Worm (Caenorhabditis elegans) whole organism, L4 larva: Measurements from ENCODE around the gene K01A12.2.

Source experiments
- F10B5.3 ChIP-seq: sonication (generic microtip); optimal IDR thresholded peaks from 2 replicates; lab custom pipeline; 2016; ENCODE audit warnings: mild to moderate bottlenecking, missing genetic modification characterization, missing compliant biosample characterization
- F26F4.8 ChIP-seq: fragments of 200-800 bp; sonication (Bioruptor generic); conservative IDR thresholded peaks from 2 replicates; pipeline ENCODE4 v1.3.6; 2022; ENCODE audit warnings: missing genetic modification characterization, missing compliant biosample characterization
- F37D6.2 ChIP-seq: sonication (generic microtip); optimal IDR thresholded peaks from 2 replicates; lab custom pipeline; 2016; ENCODE audit warnings: mild to moderate bottlenecking, missing genetic modification characterization, missing compliant biosample characterization
- F44E2.7 ChIP-seq: fragments of 200-800 bp; sonication (Bioruptor generic); IDR thresholded peaks from 2 replicates; pipeline ENCODE4 v2.1.2; 2022; ENCODE audit warnings: missing genetic modification characterization, missing compliant biosample characterization
- Y75B8A.6 ChIP-seq: fragments of 200-800 bp; sonication (Bioruptor generic); IDR thresholded peaks from 2 replicates; pipeline ENCODE4 v1.3.6; 2022; ENCODE audit warnings: missing genetic modification reagents, missing genetic modification characterization, missing compliant biosample characterization
- ZK337.2 ChIP-seq: fragments of 200-800 bp; sonication (Bioruptor generic); IDR thresholded peaks from 2 replicates; pipeline ENCODE4 v1.3.6; 2022; ENCODE audit warnings: missing genetic modification reagents, missing genetic modification characterization, missing compliant biosample characterization
- aha-1 ChIP-seq: fragments of 150-350 bp; peaks from one replicate; lab custom pipeline; 2014; ENCODE audit warnings: missing biosample characterization, missing genetic modification characterization
- ceh-44 ChIP-seq: fragments of 200-800 bp; sonication (Bioruptor generic); IDR thresholded peaks from 2 replicates; pipeline ENCODE4 v1.3.6; 2022; ENCODE audit warnings: missing genetic modification reagents, missing genetic modification characterization, missing compliant biosample characterization
- ceh-62 ChIP-seq: sonication (generic microtip); optimal IDR thresholded peaks from 2 replicates; lab custom pipeline; 2017; ENCODE audit warnings: missing biosample characterization, missing genetic modification characterization
- ceh-82 ChIP-seq: sonication (generic microtip); optimal IDR thresholded peaks from 2 replicates; lab custom pipeline; 2017; ENCODE audit warnings: missing biosample characterization, missing genetic modification characterization
- ces-1 ChIP-seq: fragments of 150-350 bp; sonication (generic microtip); optimal IDR thresholded peaks from 4 replicates; lab custom pipeline; 2014; ENCODE audit warnings: missing biosample characterization, missing genetic modification reagents, missing genetic modification characterization
- egl-27 ChIP-seq: sonication (generic microtip); optimal IDR thresholded peaks from 3 replicates; lab custom pipeline; 2017; ENCODE audit warnings: missing biosample characterization, missing genetic modification reagents, missing genetic modification characterization
- fkh-10 ChIP-seq: fragments of 150-350 bp; optimal IDR thresholded peaks from 2 replicates; lab custom pipeline; 2014; ENCODE audit warnings: missing biosample characterization, missing genetic modification reagents, missing genetic modification characterization
- fos-1 ChIP-seq: fragments of 150-350 bp; optimal IDR thresholded peaks from 2 replicates; lab custom pipeline; 2014; ENCODE audit warnings: missing biosample characterization, missing genetic modification characterization
- hmg-1.1 ChIP-seq: fragments of 200-800 bp; sonication (Bioruptor generic); IDR thresholded peaks from 2 replicates; pipeline ENCODE4 v1.3.6; 2022; ENCODE audit warnings: missing genetic modification reagents, missing genetic modification characterization, missing compliant biosample characterization
- lim-7 ChIP-seq: fragments of 200-800 bp; sonication (Bioruptor generic); IDR thresholded peaks from 2 replicates; pipeline ENCODE4 v1.3.6; 2022; ENCODE audit warnings: missing genetic modification characterization, missing compliant biosample characterization
- lin-1 ChIP-seq: fragments of 200-800 bp; sonication (Bioruptor generic); IDR thresholded peaks from 2 replicates; pipeline ENCODE4 v1.3.6; 2022; ENCODE audit warnings: missing genetic modification reagents, missing genetic modification characterization, missing compliant biosample characterization
- lin-15B ChIP-seq: fragments of 150-350 bp; sonication (generic microtip); optimal IDR thresholded peaks from 3 replicates; lab custom pipeline; 2014; ENCODE audit warnings: missing biosample characterization, missing genetic modification characterization
- lin-38 ChIP-seq: fragments of 200-800 bp; sonication (Bioruptor generic); IDR thresholded peaks from 2 replicates; pipeline ENCODE4 v1.3.6; 2022; ENCODE audit warnings: missing genetic modification reagents, missing genetic modification characterization, missing compliant biosample characterization
- lsy-2 ChIP-seq, 2 experiments: fragments of 150-350 bp in 1 of 2; sonication (generic microtip) in 1 of 2; optimal IDR thresholded peaks; 2 replicates each; lab custom pipeline; 2014 to 2017; ENCODE audit warnings: missing biosample characterization in 2 of 2, missing genetic modification characterization in 2 of 2
- madf-5 ChIP-seq, 2 experiments: fragments of 200-800 bp; sonication (Bioruptor generic); IDR thresholded peaks; 2 replicates each; pipeline ENCODE4 v1.3.6; 2022; ENCODE audit warnings: missing compliant biosample characterization in 2 of 2, missing genetic modification characterization in 2 of 2
- mdl-1 ChIP-seq, 2 experiments: fragments of 150-350 bp in 1 of 2; sonication (generic microtip) in 1 of 2; optimal IDR thresholded peaks; 2 replicates each; lab custom pipeline; 2014 to 2017; ENCODE audit warnings: missing biosample characterization in 2 of 2, missing genetic modification characterization in 2 of 2
- mep-1 ChIP-seq: fragments of 150-350 bp; sonication (generic microtip); optimal IDR thresholded peaks from 3 replicates; lab custom pipeline; 2014; ENCODE audit warnings: missing biosample characterization, missing genetic modification characterization
- mes-2 ChIP-seq: sonication (generic microtip); optimal IDR thresholded peaks from 2 replicates; lab custom pipeline; 2016; ENCODE audit warnings: missing genotype, mild to moderate bottlenecking, missing genetic modification characterization, missing compliant biosample characterization; ENCODE audit not compliant: poor library complexity, severe bottlenecking
- mxl-3 ChIP-seq: fragments of 200-800 bp; sonication (Bioruptor generic); optimal IDR thresholded peaks from 2 replicates; lab custom pipeline; 2018; ENCODE audit warnings: mild to moderate bottlenecking, missing genetic modification characterization, missing compliant biosample characterization
- nhr-41 ChIP-seq: fragments of 200-800 bp; sonication (Bioruptor generic); IDR thresholded peaks from 2 replicates; pipeline ENCODE4 v1.3.6; 2022; ENCODE audit warnings: missing genetic modification reagents, missing genetic modification characterization, missing compliant biosample characterization
- nhr-76 ChIP-seq: fragments of 150-350 bp; optimal IDR thresholded peaks from 2 replicates; lab custom pipeline; 2014; ENCODE audit warnings: missing biosample characterization, missing genetic modification characterization
- nhr-77 ChIP-seq: fragments of 150-350 bp; optimal IDR thresholded peaks from 2 replicates; lab custom pipeline; 2014; ENCODE audit warnings: missing biosample characterization, missing genetic modification characterization
- rbr-2 ChIP-seq: sonication (generic microtip); optimal IDR thresholded peaks from 2 replicates; lab custom pipeline; 2016; ENCODE audit warnings: missing genotype, missing genetic modification characterization, missing compliant biosample characterization
- sdz-12 ChIP-seq: fragments of 200-800 bp; sonication (Bioruptor generic); optimal IDR thresholded peaks from 2 replicates; lab custom pipeline; 2018; ENCODE audit warnings: mild to moderate bottlenecking, missing genetic modification characterization, missing compliant biosample characterization
- spr-1 ChIP-seq: sonication (generic microtip); optimal IDR thresholded peaks from 2 replicates; lab custom pipeline; 2016; ENCODE audit warnings: mild to moderate bottlenecking, missing genetic modification characterization, missing compliant biosample characterization
- spr-3 ChIP-seq: fragments of 200-800 bp; sonication (Bioruptor generic); optimal IDR thresholded peaks from 2 replicates; lab custom pipeline; 2018; ENCODE audit warnings: mild to moderate bottlenecking, missing genetic modification characterization, missing compliant biosample characterization
- unc-62 ChIP-seq, 3 experiments: fragments of 150-350 bp in 1 of 3; sonication (generic microtip); optimal IDR thresholded peaks in 2 of 3; peaks in 1 of 3; 1 replicate in 1 of 3; 2 replicates in 2 of 3; lab custom pipeline; 2014 to 2017; ENCODE audit warnings: missing biosample characterization in 3 of 3, missing genetic modification characterization in 3 of 3, missing genetic modification reagents in 3 of 3, missing genotype in 1 of 3
- zag-1 ChIP-seq: fragments of 150-350 bp; optimal IDR thresholded peaks from 2 replicates; lab custom pipeline; 2014; ENCODE audit warnings: missing biosample characterization, missing genetic modification characterization
- zfp-2 ChIP-seq: sonication (generic microtip); optimal IDR thresholded peaks from 2 replicates; lab custom pipeline; 2016; ENCODE audit warnings: mild to moderate bottlenecking, missing genetic modification characterization, missing compliant biosample characterization
- ztf-11 ChIP-seq: fragments of 150-350 bp; optimal IDR thresholded peaks from 2 replicates; lab custom pipeline; 2014; ENCODE audit warnings: missing biosample characterization, missing genetic modification characterization

Gene K01A12.2

ce11 chrX:8650535-8650934, 37.4 kb downstream of the K01A12.2 start (continued):
- TF ChIP-seq nhr-77 (tag; lab: Kevin White, UChicago) (no peak), Y75B8A.6 (GFP tag; lab: Robert Waterston, UW) (peak; percentile 77; the same call in 1 of the 2 replicates), fkh-10 (GFP tag; lab: Kevin White, UChicago) (no peak), spr-1 (tag; lab: Kevin White, UChicago) (no peak), rbr-2 (tag; lab: Kevin White, UChicago) (peak; percentile 21), ztf-11 (tag; lab: Kevin White, UChicago) (no peak), lsy-2 (tag; optimal IDR thresholded peaks at IDR 0.05; lab: Kevin White, UChicago) (no peak), F44E2.7 (GFP tag; lab: Robert Waterston, UW) (no peak), F26F4.8 (GFP tag; lab: Robert Waterston, UW) (peak; percentile 67; the same call in 1 of the 2 replicates), mdl-1 (tag; optimal IDR thresholded peaks at IDR 0.05; lab: Kevin White, UChicago) (no peak), lim-7 (GFP tag; lab: Robert Waterston, UW) (peak; percentile 87), ceh-82 (no peak), ZK337.2 (no peak), madf-5 (GFP tag; IDR thresholded peaks at IDR 0.05; lab: Robert Waterston, UW) (0 out of 4 replicates have a peak, but pooled peaks of 1 of the 2 experiments have one; percentile 27), lin-1 (GFP tag; lab: Robert Waterston, UW) (peak; percentile 71; the same call in 1 of the 2 replicates), sdz-12 (GFP tag; lab: Kevin White, UChicago) (no peak), ceh-62 (tag; lab: Kevin White, UChicago) (no peak), zfp-2 (tag; lab: Kevin White, UChicago) (peak; percentile 15), nhr-41 (GFP tag; lab: Robert Waterston, UW) (0 out of 2 replicates have a peak, but pooled peaks have one; percentile 42), hmg-1.1 (peak; percentile 46; the same call in 1 of the 2 replicates)
- TF ChIP-seq, all 104 proteins: peak for 40

- TF ChIP-seq fos-1 (tag; lab: Kevin White, UChicago) (no peak), aha-1 (peak; percentile 71)
- TF ChIP-seq, all 104 proteins: peak for 1
Observed at ce11 chrX:8656019-8656418, 42.9 kb downstream of the K01A12.2 start.

- TF ChIP-seq lin-38 (GFP tag; lab: Robert Waterston, UW) (no peak), ces-1 (GFP tag; lab: Kevin White, UChicago) (peak; percentile 4), nhr-76 (tag; lab: Kevin White, UChicago) (no peak), mep-1 (tag; lab: Kevin White, UChicago) (no peak)
Observed at ce11 chrX:8659521-8659920, 46.4 kb downstream of the K01A12.2 start.

- no peak for TF ChIP-seq ces-1 (GFP tag; lab: Kevin White, UChicago)
- no peak for TF ChIP-seq mes-2 (tag; lab: Kevin White, UChicago)
- TF ChIP-seq F26F4.8 (GFP tag; lab: Robert Waterston, UW), result no peak
- TF ChIP-seq nhr-76 (tag; lab: Kevin White, UChicago), result no peak
- TF ChIP-seq F37D6.2 (tag; lab: Kevin White, UChicago), result no peak
- TF ChIP-seq ceh-44 (GFP tag; lab: Robert Waterston, UW), result no peak
- TF ChIP-seq, all 104 proteins: peak for 0
Observed at ce11 chrX:8660319-8660718, 47.2 kb downstream of the K01A12.2 start, which contains the start of gene rig-1. Gene rig-1, plus strand, starts transcription at chrX:8660619.

- no peak for TF ChIP-seq unc-62 (GFP tag; optimal IDR thresholded peaks at IDR 0.05 in 1 of 2; lab: Kevin White, UChicago)
- no peak for TF ChIP-seq unc-62 (tag; optimal IDR thresholded peaks at IDR 0.05; lab: Kevin White, UChicago)
- TF ChIP-seq aha-1, result peak; percentile 17
Observed at ce11 chrX:8660909-8661308, 47.8 kb downstream of the K01A12.2 start.

- TF ChIP-seq zag-1, result no peak
- no peak for TF ChIP-seq mxl-3 (GFP tag; lab: Kevin White, UChicago)
- TF ChIP-seq F10B5.3 (tag; lab: Kevin White, UChicago), result no peak
- TF ChIP-seq egl-27 (tag; lab: Kevin White, UChicago), result no peak
- no peak for TF ChIP-seq spr-3
- no peak for TF ChIP-seq lin-15B
Observed at ce11 chrX:8662452-8662851, 49.3 kb downstream of the K01A12.2 start.
